Worm (Caenorhabditis elegans): ENCODE data around the gene K04A8.1.

DNA sequence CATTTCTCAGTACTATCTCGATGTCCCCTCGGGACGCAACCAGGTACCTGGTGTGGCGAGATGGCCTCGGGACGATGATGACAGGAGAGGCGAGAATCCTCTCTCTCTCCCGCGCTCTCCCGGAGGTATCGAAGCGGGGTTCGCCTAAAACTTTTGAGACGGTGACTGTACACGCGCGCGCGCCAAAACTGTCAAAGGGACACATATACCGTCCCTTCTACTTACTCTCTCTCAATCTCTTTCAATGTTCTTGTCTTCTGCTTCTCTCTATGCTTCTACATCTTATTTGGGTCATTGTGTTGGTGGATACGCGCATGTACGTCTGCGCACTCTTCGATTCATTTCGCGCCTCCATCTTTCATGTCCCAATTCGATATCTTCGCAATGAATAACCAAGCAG is 24.3 kb upstream of the K04A8.1 start:
- TF ChIP-seq dao-5 (tag; optimal IDR thresholded peaks at IDR 0.05) (no peak), him-1 (tag; optimal IDR thresholded peaks at IDR 0.05) (no peak), W03F9.2 (tag; optimal IDR thresholded peaks at IDR 0.05) (no peak)

Measured in whole organism, L4/young adult.